Worm (Caenorhabditis elegans) whole organism, late embryonic: Measurements from ENCODE around the gene twk-26.

Experiments
- C08G9.2 ChIP-seq: sonication (generic microtip); optimal IDR thresholded peaks from 2 replicates; lab custom pipeline; 2016; ENCODE audit warnings: mild to moderate bottlenecking, missing genetic modification characterization, moderate library complexity, missing compliant biosample characterization
- F13H6.1 ChIP-seq: sonication (generic microtip); optimal IDR thresholded peaks from 2 replicates; lab custom pipeline; 2016; ENCODE audit warnings: missing genetic modification characterization, missing compliant biosample characterization
- K02D7.2 ChIP-seq: sonication (generic microtip); optimal IDR thresholded peaks from 2 replicates; lab custom pipeline; 2017; ENCODE audit warnings: mild to moderate bottlenecking, missing genetic modification characterization, missing compliant biosample characterization
- K09A11.1 ChIP-seq: sonication (generic microtip); optimal IDR thresholded peaks from 2 replicates; lab custom pipeline; 2017; ENCODE audit warnings: antibody characterized with exemption, mild to moderate bottlenecking, missing genetic modification characterization, missing compliant biosample characterization; ENCODE audit not compliant: insufficient read depth
- Y22D7AL.16 ChIP-seq: sonication (generic microtip); optimal IDR thresholded peaks from 2 replicates; lab custom pipeline; 2016; ENCODE audit warnings: missing genetic modification characterization, missing compliant biosample characterization
- ahr-1 ChIP-seq: sonication (generic microtip); optimal IDR thresholded peaks from 2 replicates; lab custom pipeline; 2016; ENCODE audit warnings: missing genetic modification characterization, missing compliant biosample characterization
- ceh-14 ChIP-seq: sonication (generic microtip); optimal IDR thresholded peaks from 2 replicates; lab custom pipeline; 2016; ENCODE audit warnings: missing genotype, missing genetic modification characterization, missing compliant biosample characterization
- ceh-18 ChIP-seq: sonication (generic microtip); optimal IDR thresholded peaks from 2 replicates; lab custom pipeline; 2016; ENCODE audit warnings: missing genetic modification characterization, missing compliant biosample characterization
- ceh-19 ChIP-seq: fragments of 200-800 bp; sonication (Bioruptor generic); optimal IDR thresholded peaks from 2 replicates; lab custom pipeline; 2018; ENCODE audit warnings: mild to moderate bottlenecking, missing genetic modification characterization, missing compliant biosample characterization
- ceh-22 ChIP-seq: sonication (generic microtip); optimal IDR thresholded peaks from 2 replicates; lab custom pipeline; 2017; ENCODE audit warnings: missing biosample characterization, missing genetic modification characterization
- ceh-31 ChIP-seq: sonication (generic microtip); optimal IDR thresholded peaks from 2 replicates; lab custom pipeline; 2016; ENCODE audit warnings: missing genetic modification characterization, missing compliant biosample characterization
- ceh-45 ChIP-seq: fragments of 200-800 bp; sonication (Bioruptor generic); IDR thresholded peaks from 2 replicates; pipeline ENCODE4 v1.3.6; 2022; ENCODE audit warnings: missing genetic modification reagents, missing genetic modification characterization, missing compliant biosample characterization
- ceh-48 ChIP-seq: sonication (generic microtip); optimal IDR thresholded peaks from 2 replicates; lab custom pipeline; 2016; ENCODE audit warnings: missing genetic modification characterization, inconsistent platforms, missing compliant biosample characterization
- che-1 ChIP-seq: sonication (generic microtip); optimal IDR thresholded peaks from 2 replicates; lab custom pipeline; 2016; ENCODE audit warnings: mild to moderate bottlenecking, missing genetic modification characterization, missing compliant biosample characterization
- dve-1 ChIP-seq: sonication (generic microtip); optimal IDR thresholded peaks from 2 replicates; lab custom pipeline; 2017; ENCODE audit warnings: antibody characterized with exemption, mild to moderate bottlenecking, missing genetic modification characterization, missing compliant biosample characterization
- elt-2 ChIP-seq: sonication (generic microtip); optimal IDR thresholded peaks from 2 replicates; lab custom pipeline; 2016; ENCODE audit warnings: missing genetic modification reagents, missing genetic modification characterization, missing compliant biosample characterization
- elt-4 ChIP-seq: sonication (generic microtip); optimal IDR thresholded peaks from 2 replicates; lab custom pipeline; 2016; ENCODE audit warnings: missing genetic modification characterization, missing compliant biosample characterization
- ets-4 ChIP-seq: sonication (generic microtip); optimal IDR thresholded peaks from 2 replicates; lab custom pipeline; 2016; ENCODE audit warnings: missing genetic modification characterization, missing compliant biosample characterization
- fkh-10 ChIP-seq: fragments of 150-350 bp; optimal IDR thresholded peaks from 2 replicates; lab custom pipeline; 2014; ENCODE audit warnings: missing biosample characterization, missing genetic modification reagents, missing genetic modification characterization
- fkh-6 ChIP-seq: sonication (generic microtip); optimal IDR thresholded peaks from 2 replicates; lab custom pipeline; 2016; ENCODE audit warnings: missing genetic modification characterization, missing compliant biosample characterization
- gmeb-2 ChIP-seq: sonication (generic microtip); optimal IDR thresholded peaks from 2 replicates; lab custom pipeline; 2016; ENCODE audit warnings: missing genetic modification characterization, inconsistent platforms, missing compliant biosample characterization
- hlh-13 ChIP-seq: fragments of 200-800 bp; sonication (Bioruptor generic); optimal IDR thresholded peaks from 2 replicates; lab custom pipeline; 2018; ENCODE audit warnings: mild to moderate bottlenecking, missing genetic modification characterization, missing compliant biosample characterization
- hlh-30 ChIP-seq: sonication (generic microtip); optimal IDR thresholded peaks from 2 replicates; lab custom pipeline; 2017; ENCODE audit warnings: antibody characterized with exemption, missing genetic modification characterization, missing compliant biosample characterization; ENCODE audit not compliant: insufficient read depth
- lim-6 ChIP-seq: sonication (generic microtip); optimal IDR thresholded peaks from 2 replicates; lab custom pipeline; 2016; ENCODE audit warnings: missing genetic modification characterization, missing compliant biosample characterization
- madf-2 ChIP-seq: sonication (generic microtip); optimal IDR thresholded peaks from 2 replicates; lab custom pipeline; 2017; ENCODE audit warnings: missing genetic modification characterization, missing compliant biosample characterization
- mec-3 ChIP-seq: sonication (generic microtip); optimal IDR thresholded peaks from 2 replicates; lab custom pipeline; 2016; ENCODE audit warnings: borderline replicate concordance, missing genetic modification characterization, missing compliant biosample characterization
- nfya-1 ChIP-seq: sonication (generic microtip); optimal IDR thresholded peaks from 2 replicates; lab custom pipeline; 2017; ENCODE audit warnings: missing genetic modification characterization, mild to moderate bottlenecking, missing compliant biosample characterization, antibody characterized with exemption, moderate library complexity
- odd-2 ChIP-seq: sonication (generic microtip); optimal IDR thresholded peaks from 2 replicates; lab custom pipeline; 2017; ENCODE audit warnings: antibody characterized with exemption, mild to moderate bottlenecking, missing genetic modification characterization, missing compliant biosample characterization
- pag-3 ChIP-seq: sonication (generic microtip); optimal IDR thresholded peaks from 2 replicates; lab custom pipeline; 2016; ENCODE audit warnings: missing compliant biosample characterization, missing genetic modification characterization, borderline replicate concordance
- pha-2 ChIP-seq: sonication (generic microtip); optimal IDR thresholded peaks from 2 replicates; lab custom pipeline; 2017; ENCODE audit warnings: mild to moderate bottlenecking, missing genetic modification characterization, missing compliant biosample characterization
- pha-4 ChIP-seq: fragments of 150-350 bp; optimal IDR thresholded peaks from 2 replicates; lab custom pipeline; 2018; ENCODE audit warnings: missing biosample characterization, missing genetic modification reagents, missing genetic modification characterization
- pros-1 ChIP-seq: fragments of 150-350 bp; optimal IDR thresholded peaks from 2 replicates; lab custom pipeline; 2014; ENCODE audit warnings: missing biosample characterization, missing genetic modification reagents, missing genetic modification characterization
- ref-2 ChIP-seq: sonication (generic microtip); optimal IDR thresholded peaks from 2 replicates; lab custom pipeline; 2016; ENCODE audit warnings: missing genetic modification characterization, missing compliant biosample characterization
- rnt-1 ChIP-seq: sonication (generic microtip); optimal IDR thresholded peaks from 2 replicates; lab custom pipeline; 2016; ENCODE audit warnings: missing genetic modification characterization, missing compliant biosample characterization
- sdc-2 ChIP-seq: sonication (generic microtip); optimal IDR thresholded peaks from 2 replicates; lab custom pipeline; 2016; ENCODE audit warnings: missing genotype, missing genetic modification characterization, missing compliant biosample characterization
- sox-2 ChIP-seq: fragments of 200-800 bp; sonication (Bioruptor generic); IDR thresholded peaks from 2 replicates; pipeline ENCODE4 v1.3.6; 2022; ENCODE audit warnings: missing genetic modification reagents, missing genetic modification characterization, missing compliant biosample characterization
- sox-4 ChIP-seq: sonication (generic microtip); optimal IDR thresholded peaks from 2 replicates; lab custom pipeline; 2017; ENCODE audit warnings: mild to moderate bottlenecking, missing genetic modification characterization, inconsistent platforms, missing compliant biosample characterization
- tbx-2 ChIP-seq: sonication (generic microtip); optimal IDR thresholded peaks from 2 replicates; lab custom pipeline; 2016; ENCODE audit warnings: missing genetic modification characterization, missing compliant biosample characterization
- tbx-7 ChIP-seq: sonication (generic microtip); optimal IDR thresholded peaks from 2 replicates; lab custom pipeline; 2016; ENCODE audit warnings: missing genotype, missing genetic modification characterization, missing compliant biosample characterization
- ttx-3 ChIP-seq: sonication (generic microtip); optimal IDR thresholded peaks from 2 replicates; lab custom pipeline; 2016; ENCODE audit warnings: missing genetic modification reagents, missing genetic modification characterization, missing compliant biosample characterization
- unc-3 ChIP-seq, 2 experiments: fragments of 200-800 bp in 1 of 2; sonication (Bioruptor generic) in 1 of 2; sonication (generic microtip) in 1 of 2; conservative IDR thresholded peaks in 1 of 2; optimal IDR thresholded peaks in 1 of 2; 2 replicates each; pipeline versions ENCODE4 v1.3.6 to Lab custom; 2016 to 2022; ENCODE audit warnings: missing compliant biosample characterization in 2 of 2, missing genetic modification characterization in 2 of 2, missing genetic modification reagents in 1 of 2
- unc-42 ChIP-seq: sonication (generic microtip); optimal IDR thresholded peaks from 2 replicates; lab custom pipeline; 2016; ENCODE audit warnings: missing genotype, missing genetic modification characterization, missing compliant biosample characterization
- zip-5 ChIP-seq: sonication (generic microtip); optimal IDR thresholded peaks from 2 replicates; lab custom pipeline; 2016; ENCODE audit warnings: missing genetic modification characterization, missing compliant biosample characterization

Gene twk-26

ce11 chrX:3091119-3091746 is 36.6 kb upstream of the twk-26 start:
- no peak for TF ChIP-seq ceh-19 (GFP tag; lab: Kevin White, UChicago)
- no peak for TF ChIP-seq madf-2
- no peak for TF ChIP-seq sox-2 (GFP tag; lab: Robert Waterston, UW)
- no peak for TF ChIP-seq ceh-45 (GFP tag; lab: Robert Waterston, UW)
- TF ChIP-seq tbx-7 (tag; lab: Kevin White, UChicago) = no peak
- no peak for TF ChIP-seq zip-5 (tag; lab: Kevin White, UChicago)
- TF ChIP-seq ceh-14 (tag; lab: Kevin White, UChicago) = no peak
- no peak for TF ChIP-seq nfya-1 (tag; lab: Kevin White, UChicago)
- TF ChIP-seq fkh-6 = no peak
- TF ChIP-seq K02D7.2 (tag; lab: Kevin White, UChicago) = no peak
- no peak for TF ChIP-seq gmeb-2 (tag; lab: Kevin White, UChicago)
- no peak for TF ChIP-seq pag-3 (tag; lab: Kevin White, UChicago)
- no peak for TF ChIP-seq unc-3 (GFP tag; conservative IDR thresholded peaks at IDR 0.05; lab: Robert Waterston, UW)
- no peak for TF ChIP-seq unc-3 (tag; optimal IDR thresholded peaks at IDR 0.05; lab: Kevin White, UChicago)
- TF ChIP-seq odd-2 (tag; lab: Kevin White, UChicago) = no peak

DNA sequence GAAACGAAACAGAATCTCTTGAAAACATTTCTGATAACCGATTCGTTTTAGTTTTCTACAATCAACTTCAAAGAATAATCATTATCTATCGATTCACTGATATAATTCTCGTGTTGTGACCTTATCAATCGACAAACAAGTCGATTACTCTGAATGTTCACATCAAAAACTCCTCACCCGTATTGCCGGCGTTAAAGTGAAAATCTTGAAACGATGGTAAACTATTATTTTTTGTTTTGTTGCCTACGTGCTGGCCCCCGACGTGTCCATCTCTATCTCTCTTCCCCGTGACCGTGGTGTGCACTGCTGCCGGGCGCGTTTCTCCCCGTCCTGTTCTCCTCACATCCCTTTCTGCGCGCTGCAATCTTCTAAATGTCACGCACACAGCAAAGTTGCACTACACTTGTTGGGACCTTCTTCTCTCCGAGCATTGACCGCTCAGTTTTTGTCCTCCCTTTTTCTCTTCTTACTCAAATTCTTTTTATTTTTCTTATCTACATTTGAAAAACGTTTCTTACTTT is 35.3 kb upstream of the twk-26 start:
- TF ChIP-seq ceh-22 (tag; lab: Kevin White, UChicago) (no peak), hlh-13 (GFP tag; lab: Kevin White, UChicago) (no peak), fkh-6 (peak; percentile 13), nfya-1 (tag; lab: Kevin White, UChicago) (peak; percentile 39), mec-3 (tag; lab: Kevin White, UChicago) (no peak), lim-6 (no peak), sox-2 (GFP tag; lab: Robert Waterston, UW) (no peak), hlh-30 (tag; lab: Kevin White, UChicago) (peak; percentile 44), C08G9.2 (tag; lab: Kevin White, UChicago) (peak; percentile 17), che-1 (tag; lab: Kevin White, UChicago) (peak; percentile 13), pros-1 (tag; lab: Kevin White, UChicago) (no peak), ceh-31 (tag; lab: Kevin White, UChicago) (peak; percentile 43), sox-4 (tag; lab: Kevin White, UChicago) (no peak), fkh-10 (GFP tag; lab: Kevin White, UChicago) (no peak), pha-2 (tag; lab: Kevin White, UChicago) (no peak), ceh-48 (no peak), ref-2 (tag; lab: Kevin White, UChicago) (no peak), elt-2 (tag; lab: Kevin White, UChicago) (peak; percentile 69), ahr-1 (tag; lab: Kevin White, UChicago) (no peak), ceh-19 (GFP tag; lab: Kevin White, UChicago) (no peak), ceh-18 (tag; lab: Kevin White, UChicago) (peak; percentile 49), tbx-2 (tag; lab: Kevin White, UChicago) (peak; percentile 47), unc-42 (tag; lab: Kevin White, UChicago) (peak; percentile 50), ets-4 (no peak), pha-4 (tag; lab: Kevin White, UChicago) (no peak), elt-4 (no peak), F13H6.1 (tag; lab: Kevin White, UChicago) (no peak), ttx-3 (no peak), sdc-2 (tag; lab: Kevin White, UChicago) (peak; percentile 62), K02D7.2 (tag; lab: Kevin White, UChicago) (no peak), rnt-1 (tag; lab: Kevin White, UChicago) (no peak), dve-1 (no peak), pag-3 (tag; lab: Kevin White, UChicago) (no peak), Y22D7AL.16 (no peak), K09A11.1 (no peak)
- TF ChIP-seq, all 69 proteins: peak for 11
